Fruit fly (Drosophila melanogaster) whole organism, embryonic: ENCODE data around the gene Spt20.

ENCODE experiments used
- Bdp1 ChIP-seq: fragments of 200-800 bp; sonication (Bioruptor generic); optimal IDR thresholded peaks from 3 replicates; lab custom pipeline; 2016; ENCODE audit warnings: missing biosample characterization, missing genetic modification characterization
- CG11398 ChIP-seq: fragments of 200-800 bp; sonication (Bioruptor generic); optimal IDR thresholded peaks from 2 replicates; lab custom pipeline; 2016; ENCODE audit warnings: missing biosample characterization, missing genetic modification characterization
- CG12659 ChIP-seq: fragments of 200-800 bp; sonication (Bioruptor generic); optimal IDR thresholded peaks from 3 replicates; lab custom pipeline; 2017; ENCODE audit warnings: mild to moderate bottlenecking, missing biosample characterization, missing genetic modification reagents, missing genetic modification characterization
- CG13424 ChIP-seq: fragments of 200-800 bp; sonication (Bioruptor generic); optimal IDR thresholded peaks from 2 replicates; lab custom pipeline; 2019; ENCODE audit warnings: missing biosample characterization, mild to moderate bottlenecking, missing genetic modification characterization, moderate library complexity
- CG14710 ChIP-seq: fragments of 200-800 bp; sonication (Bioruptor generic); optimal IDR thresholded peaks from 3 replicates; lab custom pipeline; 2019; ENCODE audit warnings: missing biosample characterization, mild to moderate bottlenecking, missing genetic modification characterization, moderate library complexity
- CG15479 ChIP-seq: fragments of 200-800 bp; sonication (Bioruptor generic); optimal IDR thresholded peaks from 3 replicates; lab custom pipeline; 2019; ENCODE audit warnings: missing biosample characterization, mild to moderate bottlenecking, missing genetic modification characterization, moderate library complexity
- CG16813 ChIP-seq: fragments of 200-800 bp; sonication (Bioruptor generic); IDR thresholded peaks from 3 replicates; pipeline ENCODE4 v1.3.6; 2022; ENCODE audit warnings: missing biosample characterization, missing genetic modification characterization; ENCODE audit not compliant: partially characterized antibody
- CG17612 ChIP-seq: fragments of 200-800 bp; sonication (Bioruptor generic); IDR thresholded peaks from 2 replicates; pipeline ENCODE4 v1.3.6; 2022; ENCODE audit warnings: missing biosample characterization, missing genetic modification characterization
- CG3281 ChIP-seq: fragments of 200-800 bp; sonication (Bioruptor generic); optimal IDR thresholded peaks from 3 replicates; lab custom pipeline; 2017; ENCODE audit warnings: missing biosample characterization, mild to moderate bottlenecking, missing genetic modification characterization
- CG34422 ChIP-seq: fragments of 200-800 bp; sonication (Bioruptor generic); IDR thresholded peaks from 3 replicates; pipeline ENCODE4 v1.3.6; 2022; ENCODE audit warnings: missing biosample characterization, missing genetic modification characterization
- CG3847 ChIP-seq: fragments of 200-800 bp; sonication (Bioruptor generic); IDR thresholded peaks from 2 replicates; pipeline ENCODE4 v1.3.6; 2022; ENCODE audit warnings: missing biosample characterization, missing genetic modification characterization
- CG6254 ChIP-seq: fragments of 200-800 bp; sonication (Bioruptor generic); optimal IDR thresholded peaks from 3 replicates; lab custom pipeline; 2017; ENCODE audit warnings: mild to moderate bottlenecking, missing biosample characterization, missing genetic modification reagents, missing genetic modification characterization
- CG9797 ChIP-seq: fragments of 200-800 bp; sonication (Bioruptor generic); optimal IDR thresholded peaks from 3 replicates; lab custom pipeline; 2018; ENCODE audit warnings: missing biosample characterization, mild to moderate bottlenecking, missing genetic modification characterization
- CHES-1-like ChIP-seq: fragments of 200-800 bp; sonication (Bioruptor generic); optimal IDR thresholded peaks from 2 replicates; lab custom pipeline; 2016; ENCODE audit warnings: missing biosample characterization, missing genetic modification characterization
- Fer2 ChIP-seq: fragments of 200-800 bp; sonication (Bioruptor generic); optimal IDR thresholded peaks from 2 replicates; lab custom pipeline; 2018; ENCODE audit warnings: missing biosample characterization, mild to moderate bottlenecking, missing genetic modification characterization, moderate library complexity
- HLH4C ChIP-seq: fragments of 200-800 bp; sonication (Bioruptor generic); IDR thresholded peaks from 3 replicates; pipeline ENCODE4 v1.3.6; 2022; ENCODE audit warnings: missing biosample characterization, missing genetic modification characterization; ENCODE audit not compliant: partially characterized antibody
- Hsf ChIP-seq: fragments of 200-800 bp; sonication (Bioruptor generic); optimal IDR thresholded peaks from 3 replicates; lab custom pipeline; 2016; ENCODE audit warnings: missing biosample characterization, missing genetic modification characterization
- Jarid2 ChIP-seq: fragments of 200-800 bp; sonication (Bioruptor generic); optimal IDR thresholded peaks from 3 replicates; lab custom pipeline; 2017; ENCODE audit warnings: mild to moderate bottlenecking, missing biosample characterization, missing genetic modification reagents, missing genetic modification characterization
- MESR4 ChIP-seq: fragments of 200-800 bp; sonication (Bioruptor generic); optimal IDR thresholded peaks from 2 replicates; lab custom pipeline; 2018; ENCODE audit warnings: missing biosample characterization, mild to moderate bottlenecking, missing genetic modification characterization, moderate library complexity
- NC2α ChIP-seq: fragments of 200-800 bp; sonication (Bioruptor generic); optimal IDR thresholded peaks from 2 replicates; lab custom pipeline; 2016; ENCODE audit warnings: missing biosample characterization, missing genetic modification characterization
- NFAT ChIP-seq: fragments of 200-800 bp; sonication (Bioruptor generic); IDR thresholded peaks from 2 replicates; pipeline ENCODE4 v1.3.6; 2022; ENCODE audit warnings: missing biosample characterization, missing genetic modification characterization
- PHDP ChIP-seq: fragments of 200-800 bp; sonication (Bioruptor generic); optimal IDR thresholded peaks from 3 replicates; lab custom pipeline; 2018; ENCODE audit warnings: missing biosample characterization, mild to moderate bottlenecking, missing genetic modification characterization, moderate library complexity
- Rx ChIP-seq: fragments of 200-800 bp; sonication (Bioruptor generic); IDR thresholded peaks from 2 replicates; pipeline ENCODE4 v1.3.6; 2022; ENCODE audit warnings: missing biosample characterization, missing genetic modification characterization
- Six4 ChIP-seq: fragments of 200-800 bp; sonication (Bioruptor generic); optimal IDR thresholded peaks from 2 replicates; lab custom pipeline; 2016; ENCODE audit warnings: missing biosample characterization, missing genetic modification characterization
- TFAM ChIP-seq: fragments of 200-800 bp; sonication (Bioruptor generic); optimal IDR thresholded peaks from 2 replicates; lab custom pipeline; 2017; ENCODE audit warnings: missing biosample characterization, missing genetic modification characterization, inconsistent platforms
- Tbp ChIP-seq: fragments of >200 bp; optimal IDR thresholded peaks from 2 replicates; lab custom pipeline; 2018; ENCODE audit warnings: missing biosample characterization, missing genetic modification characterization
- bbx ChIP-seq: fragments of 200-800 bp; sonication (Bioruptor generic); IDR thresholded peaks from 2 replicates; pipeline ENCODE4 v1.3.6; 2022; ENCODE audit warnings: missing biosample characterization, missing genetic modification characterization; ENCODE audit not compliant: partially characterized antibody
- br ChIP-seq: fragments of >200 bp; optimal IDR thresholded peaks from 2 replicates; lab custom pipeline; 2017
- cg ChIP-seq: fragments of 200-800 bp; sonication (Bioruptor generic); optimal IDR thresholded peaks from 3 replicates; lab custom pipeline; 2019; ENCODE audit warnings: missing biosample characterization, mild to moderate bottlenecking, missing genetic modification characterization, moderate library complexity
- chn ChIP-seq: fragments of 200-800 bp; sonication (Bioruptor generic); optimal IDR thresholded peaks from 2 replicates; lab custom pipeline; 2016; ENCODE audit warnings: missing biosample characterization, missing genetic modification characterization
- fd102C ChIP-seq: fragments of 200-800 bp; sonication (Bioruptor generic); optimal IDR thresholded peaks from 2 replicates; lab custom pipeline; 2018; ENCODE audit warnings: missing biosample characterization, mild to moderate bottlenecking, missing genetic modification characterization, moderate library complexity
- fd64A ChIP-seq: fragments of 200-800 bp; sonication (Bioruptor generic); optimal IDR thresholded peaks from 3 replicates; lab custom pipeline; 2018; ENCODE audit warnings: missing biosample characterization, mild to moderate bottlenecking, missing genetic modification characterization
- jigr1 ChIP-seq: fragments of 200-800 bp; sonication (Bioruptor generic); IDR thresholded peaks from 3 replicates; pipeline ENCODE4 v1.3.6; 2022; ENCODE audit warnings: missing biosample characterization, missing genetic modification characterization
- lab ChIP-seq: fragments of 200-800 bp; sonication (Bioruptor generic); optimal IDR thresholded peaks from 3 replicates; lab custom pipeline; 2017; ENCODE audit warnings: missing biosample characterization, missing genetic modification characterization, mild to moderate bottlenecking, moderate library complexity, missing genetic modification reagents
- maf-S ChIP-seq: fragments of 200-800 bp; sonication (Bioruptor generic); optimal IDR thresholded peaks from 2 replicates; lab custom pipeline; 2016; ENCODE audit warnings: missing biosample characterization, missing genetic modification characterization
- mam ChIP-seq: fragments of 200-800 bp; sonication (Bioruptor generic); optimal IDR thresholded peaks from 3 replicates; lab custom pipeline; 2016; ENCODE audit warnings: missing biosample characterization, missing genetic modification characterization
- pho ChIP-seq: fragments of 200-800 bp; sonication (Bioruptor generic); optimal IDR thresholded peaks from 2 replicates; lab custom pipeline; 2016; ENCODE audit warnings: missing biosample characterization, missing genetic modification characterization
- tll ChIP-seq, 2 experiments: fragments of 200-800 bp in 1 of 2; fragments of >200 bp in 1 of 2; sonication (Bioruptor generic) in 1 of 2; optimal IDR thresholded peaks; 2 replicates each; lab custom pipeline; 2017 to 2019; ENCODE audit warnings: missing biosample characterization in 2 of 2, missing genetic modification characterization in 2 of 2, mild to moderate bottlenecking in 1 of 2, moderate library complexity in 1 of 2
- trem ChIP-seq: fragments of 200-800 bp; optimal IDR thresholded peaks from 3 replicates; lab custom pipeline; 2019; ENCODE audit warnings: missing biosample characterization, mild to moderate bottlenecking, missing genetic modification characterization, moderate library complexity
- trh ChIP-seq: fragments of 200-800 bp; sonication (Bioruptor generic); optimal IDR thresholded peaks from 2 replicates; lab custom pipeline; 2016; ENCODE audit warnings: missing biosample characterization, missing genetic modification characterization
- ttk ChIP-seq: fragments of 200-800 bp; sonication (Bioruptor generic); IDR thresholded peaks from 2 replicates; pipeline ENCODE4 v2.1.2; 2022; ENCODE audit warnings: missing biosample characterization, missing genetic modification characterization
- unc-4 ChIP-seq: fragments of 200-800 bp; sonication (Bioruptor generic); IDR thresholded peaks from 2 replicates; pipeline ENCODE4 v1.3.6; 2022; ENCODE audit warnings: missing biosample characterization, missing genetic modification characterization; ENCODE audit not compliant: partially characterized antibody

The Spt20 gene

dm6 chr3L:13494363-13495015, 8.0 kb upstream of the Spt20 start (continued):
- TF ChIP-seq cg (GFP tag; lab: Kevin White, UChicago) (no peak), CG13424 (tag; lab: Kevin White, UChicago) (no peak), CG6254 (GFP tag; lab: Kevin White, UChicago) (no peak), maf-S (GFP tag; lab: Kevin White, UChicago) (no peak), Fer2 (no peak), chn (GFP tag; lab: Kevin White, UChicago) (no peak), CG3281 (no peak), NFAT (GFP tag; lab: Robert Waterston, UW) (peak; percentile 47; the same call in 1 of the 2 replicates), bbx (peak; percentile 34; the same call in 1 of the 2 replicates), CG9797 (GFP tag; lab: Kevin White, UChicago) (no peak), pho (no peak), CG34422 (0 out of 3 replicates have a peak, but pooled peaks have one; percentile 18), lab (no peak), Jarid2 (peak; percentile 77), Six4 (no peak), MESR4 (no peak), mam (GFP tag; lab: Kevin White, UChicago) (no peak), CG11398 (GFP tag; lab: Kevin White, UChicago) (no peak), unc-4 (GFP tag; lab: Robert Waterston, UW) (0 out of 2 replicates have a peak, but pooled peaks have one; percentile 24), CG14710 (tag; lab: Kevin White, UChicago) (no peak), jigr1 (GFP tag; lab: Robert Waterston, UW) (no peak), CG15479 (GFP tag; lab: Kevin White, UChicago) (no peak), CG16813 (GFP tag; lab: Robert Waterston, UW) (no peak), PHDP (tag; lab: Kevin White, UChicago) (no peak), HLH4C (GFP tag; lab: Robert Waterston, UW) (no peak), fd102C (no peak), CG17612 (GFP tag; lab: Robert Waterston, UW) (no peak), fd64A (GFP tag; lab: Kevin White, UChicago) (no peak), Tbp (GFP tag; lab: Kevin White, UChicago) (no peak), TFAM (GFP tag; lab: Kevin White, UChicago) (no peak), Hsf (GFP tag; lab: Kevin White, UChicago) (no peak), Bdp1 (GFP tag; lab: Kevin White, UChicago) (no peak), trh (no peak), trem (tag; lab: Kevin White, UChicago) (no peak), tll (GFP tag; optimal IDR thresholded peaks at IDR 0.05; lab: Kevin White, UChicago) (no peak), CG3847 (GFP tag; lab: Robert Waterston, UW) (no peak), br (lab: Kevin White, UChicago) (no peak), Rx (GFP tag; lab: Robert Waterston, UW) (no peak), CG12659 (GFP tag; lab: Kevin White, UChicago) (no peak), ttk (no peak), NC2α (GFP tag; lab: Kevin White, UChicago) (no peak), CHES-1-like (GFP tag; lab: Kevin White, UChicago) (no peak)
